Worm (Caenorhabditis elegans) whole organism, L2 larva: ENCODE data around the gene ntr-2.
A peak's percentile ranks its signal among the peaks of the same experiment; 100 is the strongest.

ENCODE experiments used
- C34F6.9 ChIP-seq: fragments of 150-350 bp; optimal IDR thresholded peaks from 2 replicates; lab custom pipeline; 2014; ENCODE audit warnings: missing biosample characterization, missing genetic modification characterization
- F13H6.1 ChIP-seq: sonication (generic microtip); optimal IDR thresholded peaks from 2 replicates; lab custom pipeline; 2016; ENCODE audit warnings: missing genetic modification characterization, missing compliant biosample characterization
- R02D3.7 ChIP-seq: fragments of 150-350 bp; optimal IDR thresholded peaks from 2 replicates; lab custom pipeline; 2014; ENCODE audit warnings: missing biosample characterization, missing genetic modification characterization
- Y55F3AM.14 ChIP-seq: fragments of 200-800 bp; sonication (Bioruptor generic); optimal IDR thresholded peaks from 2 replicates; lab custom pipeline; 2018; ENCODE audit warnings: mild to moderate bottlenecking, missing genetic modification characterization, missing compliant biosample characterization
- alr-1 ChIP-seq: fragments of 150-350 bp; optimal IDR thresholded peaks from 2 replicates; lab custom pipeline; 2014; ENCODE audit warnings: missing biosample characterization, missing genetic modification characterization
- aly-2 ChIP-seq: fragments of 150-350 bp; optimal IDR thresholded peaks from 2 replicates; lab custom pipeline; 2014; ENCODE audit warnings: missing biosample characterization, missing genetic modification characterization
- ama-1 ChIP-seq: fragments of 150-350 bp; optimal IDR thresholded peaks from 2 replicates; lab custom pipeline; 2018; ENCODE audit warnings: inconsistent platforms
- blmp-1 ChIP-seq: sonication (generic microtip); optimal IDR thresholded peaks from 2 replicates; lab custom pipeline; 2017; ENCODE audit warnings: missing genetic modification characterization, mild to moderate bottlenecking, missing compliant biosample characterization, antibody characterized with exemption, moderate library complexity; ENCODE audit not compliant: insufficient read depth
- ceh-16 ChIP-seq: fragments of 150-350 bp; optimal IDR thresholded peaks from 2 replicates; lab custom pipeline; 2014; ENCODE audit warnings: missing biosample characterization, missing genetic modification characterization
- ceh-82 ChIP-seq: fragments of 150-350 bp; optimal IDR thresholded peaks from 2 replicates; lab custom pipeline; 2014; ENCODE audit warnings: missing biosample characterization, missing genetic modification characterization
- crh-2 ChIP-seq: sonication (generic microtip); optimal IDR thresholded peaks from 2 replicates; lab custom pipeline; 2017; ENCODE audit warnings: missing biosample characterization, missing genetic modification characterization
- egl-27 ChIP-seq: sonication (generic microtip); optimal IDR thresholded peaks from 3 replicates; lab custom pipeline; 2017; ENCODE audit warnings: missing biosample characterization, missing genetic modification reagents, missing genetic modification characterization
- elt-1 ChIP-seq: fragments of 150-350 bp; optimal IDR thresholded peaks from 2 replicates; lab custom pipeline; 2014; ENCODE audit warnings: missing biosample characterization, missing genetic modification characterization
- elt-3 ChIP-seq: sonication (generic microtip); optimal IDR thresholded peaks from 2 replicates; lab custom pipeline; 2017; ENCODE audit warnings: missing biosample characterization, missing genetic modification characterization
- fos-1 ChIP-seq: fragments of 150-350 bp; optimal IDR thresholded peaks from 2 replicates; lab custom pipeline; 2014; ENCODE audit warnings: missing biosample characterization, missing genetic modification characterization
- gmeb-1 ChIP-seq: fragments of 150-350 bp; optimal IDR thresholded peaks from 2 replicates; lab custom pipeline; 2014; ENCODE audit warnings: missing biosample characterization, missing genetic modification characterization
- lin-11 ChIP-seq: fragments of 150-350 bp; sonication (generic microtip); optimal IDR thresholded peaks from 2 replicates; lab custom pipeline; 2014; ENCODE audit warnings: missing biosample characterization, missing genetic modification characterization, inconsistent platforms, mixed read lengths
- lin-13 ChIP-seq: fragments of 150-350 bp; optimal IDR thresholded peaks from 2 replicates; lab custom pipeline; 2014; ENCODE audit warnings: missing biosample characterization, missing genetic modification reagents, missing genetic modification characterization
- lin-39 ChIP-seq: fragments of 150-350 bp; optimal IDR thresholded peaks from 2 replicates; lab custom pipeline; 2014; ENCODE audit warnings: missing biosample characterization, missing genetic modification reagents, missing genetic modification characterization
- lsy-2 ChIP-seq, 2 experiments: fragments of 150-350 bp in 1 of 2; sonication (generic microtip) in 1 of 2; optimal IDR thresholded peaks; 2 replicates each; lab custom pipeline; 2014 to 2017; ENCODE audit warnings: missing biosample characterization in 2 of 2, missing genetic modification characterization in 2 of 2
- mab-5 ChIP-seq: fragments of 150-350 bp; optimal IDR thresholded peaks from 2 replicates; lab custom pipeline; 2014; ENCODE audit warnings: missing biosample characterization, missing genetic modification characterization
- mbf-1 ChIP-seq: sonication (generic microtip); optimal IDR thresholded peaks from 2 replicates; lab custom pipeline; 2017; ENCODE audit warnings: missing biosample characterization, missing genetic modification characterization
- mdl-1 ChIP-seq, 2 experiments: fragments of 150-350 bp in 1 of 2; sonication (generic microtip) in 1 of 2; optimal IDR thresholded peaks; 2 replicates each; lab custom pipeline; 2017; ENCODE audit warnings: missing biosample characterization in 2 of 2, missing genetic modification characterization in 2 of 2
- nhr-10 ChIP-seq: sonication (generic microtip); optimal IDR thresholded peaks from 2 replicates; lab custom pipeline; 2017; ENCODE audit warnings: missing biosample characterization, missing genetic modification characterization
- nhr-11 ChIP-seq: fragments of 150-350 bp; optimal IDR thresholded peaks from 2 replicates; lab custom pipeline; 2014; ENCODE audit warnings: missing biosample characterization, missing genetic modification characterization
- nhr-12 ChIP-seq: fragments of 150-350 bp; optimal IDR thresholded peaks from 2 replicates; lab custom pipeline; 2014; ENCODE audit warnings: missing biosample characterization, missing genetic modification characterization
- nhr-129 ChIP-seq: fragments of 150-350 bp; optimal IDR thresholded peaks from 2 replicates; lab custom pipeline; 2014; ENCODE audit warnings: missing biosample characterization, missing genetic modification characterization
- nhr-21 ChIP-seq: fragments of 150-350 bp; optimal IDR thresholded peaks from 2 replicates; lab custom pipeline; 2014; ENCODE audit warnings: missing biosample characterization, missing genetic modification characterization
- nhr-23 ChIP-seq: fragments of 150-350 bp; optimal IDR thresholded peaks from 2 replicates; lab custom pipeline; 2014; ENCODE audit warnings: missing biosample characterization, missing genetic modification reagents, missing genetic modification characterization
- nhr-237 ChIP-seq: fragments of 150-350 bp; optimal IDR thresholded peaks from 2 replicates; lab custom pipeline; 2014; ENCODE audit warnings: missing biosample characterization, missing genetic modification characterization
- nhr-25 ChIP-seq: fragments of 150-350 bp; sonication (generic microtip); optimal IDR thresholded peaks from 3 replicates; lab custom pipeline; 2014; ENCODE audit warnings: missing biosample characterization, missing genetic modification characterization
- nhr-6 ChIP-seq: fragments of 150-350 bp; optimal IDR thresholded peaks from 2 replicates; lab custom pipeline; 2014; ENCODE audit warnings: missing biosample characterization, missing genetic modification characterization
- nhr-77 ChIP-seq: fragments of 150-350 bp; optimal IDR thresholded peaks from 2 replicates; lab custom pipeline; 2014; ENCODE audit warnings: missing biosample characterization, missing genetic modification characterization
- peb-1 ChIP-seq: fragments of 150-350 bp; optimal IDR thresholded peaks from 2 replicates; lab custom pipeline; 2014; ENCODE audit warnings: missing biosample characterization, missing genetic modification characterization
- sem-4 ChIP-seq: fragments of 150-350 bp; optimal IDR thresholded peaks from 2 replicates; lab custom pipeline; 2014; ENCODE audit warnings: missing biosample characterization, missing genetic modification reagents, missing genetic modification characterization
- skn-1 ChIP-seq: sonication (generic microtip); optimal IDR thresholded peaks from 2 replicates; lab custom pipeline; 2017; ENCODE audit warnings: missing biosample characterization, missing genetic modification characterization
- sma-3 ChIP-seq: sonication (generic microtip); optimal IDR thresholded peaks from 2 replicates; lab custom pipeline; 2016; ENCODE audit warnings: missing genetic modification reagents, missing genetic modification characterization, missing compliant biosample characterization
- sma-9 ChIP-seq, 2 experiments: fragments of 150-350 bp in 1 of 2; sonication (generic microtip) in 1 of 2; optimal IDR thresholded peaks; 2 replicates each; lab custom pipeline; 2014 to 2016; ENCODE audit warnings: missing genetic modification characterization in 2 of 2, mild to moderate bottlenecking in 1 of 2, missing biosample characterization in 1 of 2, missing compliant biosample characterization in 1 of 2, missing genetic modification reagents in 1 of 2, moderate library complexity in 1 of 2
- unc-39 ChIP-seq: fragments of 150-350 bp; optimal IDR thresholded peaks from 2 replicates; lab custom pipeline; 2014; ENCODE audit warnings: missing biosample characterization, missing genetic modification characterization
- unc-55 ChIP-seq: fragments of 150-350 bp; sonication (generic microtip); optimal IDR thresholded peaks from 3 replicates; lab custom pipeline; 2014; ENCODE audit warnings: missing biosample characterization, missing genetic modification reagents, missing genetic modification characterization
- unc-62 ChIP-seq: fragments of 150-350 bp; optimal IDR thresholded peaks from 2 replicates; lab custom pipeline; 2014; ENCODE audit warnings: missing biosample characterization, missing genetic modification reagents, missing genetic modification characterization
- zag-1 ChIP-seq: fragments of 150-350 bp; optimal IDR thresholded peaks from 2 replicates; lab custom pipeline; 2014; ENCODE audit warnings: missing biosample characterization, missing genetic modification characterization
- ztf-1 ChIP-seq: fragments of 200-800 bp; sonication (Bioruptor generic); conservative IDR thresholded peaks from 2 replicates; pipeline ENCODE4 v1.3.6; 2022; ENCODE audit warnings: missing genetic modification characterization, missing compliant biosample characterization
- ztf-11 ChIP-seq: sonication (generic microtip); optimal IDR thresholded peaks from 2 replicates; lab custom pipeline; 2017; ENCODE audit warnings: missing biosample characterization, missing genetic modification characterization
- ztf-4 ChIP-seq: fragments of 150-350 bp; optimal IDR thresholded peaks from 2 replicates; lab custom pipeline; 2014; ENCODE audit warnings: missing biosample characterization, missing genetic modification characterization

Gene ntr-2

DNA sequence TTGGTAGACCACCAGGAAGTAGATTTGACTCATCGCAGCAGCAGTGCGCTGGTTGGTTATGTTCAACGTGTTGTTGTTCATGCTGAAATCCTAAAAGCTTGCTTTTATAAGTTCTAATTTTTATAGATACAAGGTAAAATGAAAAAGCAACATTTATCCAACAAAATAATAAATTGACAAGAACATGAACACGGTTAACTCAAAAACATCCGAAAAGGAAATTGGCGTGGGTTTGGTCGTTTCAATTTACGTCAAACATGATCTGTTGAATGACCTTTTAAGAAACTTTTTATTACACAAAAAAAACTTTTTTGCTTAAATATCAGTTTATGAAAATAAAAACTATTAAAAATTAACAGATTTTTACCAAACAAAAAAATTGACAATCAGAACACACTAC lies at the start of gene ntr-2:
ntr-2 (minus strand) TSS at position 101 of the 400 bp plus-strand sequence.
- TF ChIP-seq F13H6.1 (tag; lab: Kevin White, UChicago) (no peak), nhr-23 (tag; lab: Kevin White, UChicago) (no peak), blmp-1 (tag; lab: Kevin White, UChicago) (no peak)

DNA sequence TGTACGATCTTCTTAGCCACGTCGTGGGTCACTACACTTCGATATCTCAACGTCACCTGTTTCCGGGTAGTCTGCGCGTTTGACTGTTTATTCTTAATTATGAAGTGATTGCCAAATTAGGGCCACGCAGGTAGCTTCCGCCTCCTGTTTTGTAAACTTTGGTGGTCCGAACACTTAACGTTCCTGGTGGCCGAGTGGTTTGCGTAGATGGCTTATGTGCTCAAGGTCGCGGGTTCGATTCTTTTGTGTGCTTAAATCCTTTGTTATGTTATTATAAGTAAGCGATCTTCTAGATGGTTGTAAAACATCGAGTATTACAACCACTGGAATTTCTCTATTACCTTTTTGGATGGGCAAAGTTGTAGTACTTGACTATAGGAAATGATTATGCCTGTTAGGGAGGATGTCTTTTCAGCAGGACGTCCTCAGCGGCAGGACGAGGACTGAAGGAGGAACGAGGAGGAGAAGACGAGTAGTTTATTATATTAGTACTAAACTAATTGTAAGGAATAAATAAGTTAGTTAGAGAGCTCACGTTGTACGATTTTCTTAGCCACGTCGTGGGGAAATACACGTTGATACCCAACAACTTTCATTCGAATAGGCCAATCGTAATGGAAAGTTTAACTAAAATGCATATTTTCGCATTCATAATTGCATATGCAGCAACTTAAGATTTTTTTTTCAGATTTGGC lies 48.2 kb upstream of the ntr-2 start:
- no peak for TF ChIP-seq nhr-129 (tag; lab: Kevin White, UChicago)
- TF ChIP-seq sem-4 (tag; lab: Kevin White, UChicago): no peak
- TF ChIP-seq nhr-77 (tag; lab: Kevin White, UChicago): no peak
- TF ChIP-seq egl-27 (tag; lab: Kevin White, UChicago): no peak
- TF ChIP-seq nhr-6 (tag; lab: Kevin White, UChicago): no peak
- no peak for TF ChIP-seq mdl-1 (tag; optimal IDR thresholded peaks at IDR 0.05; lab: Kevin White, UChicago)
- no peak for TF ChIP-seq sma-3 (GFP tag; lab: Kevin White, UChicago)
- no peak for TF ChIP-seq gmeb-1 (tag; lab: Kevin White, UChicago)
- no peak for TF ChIP-seq lsy-2 (tag; optimal IDR thresholded peaks at IDR 0.05; lab: Kevin White, UChicago)
- TF ChIP-seq blmp-1 (tag; lab: Kevin White, UChicago): no peak
- no peak for TF ChIP-seq nhr-10 (tag; lab: Kevin White, UChicago)
- no peak for TF ChIP-seq ama-1 (lab: Kevin White, UChicago)

DNA sequence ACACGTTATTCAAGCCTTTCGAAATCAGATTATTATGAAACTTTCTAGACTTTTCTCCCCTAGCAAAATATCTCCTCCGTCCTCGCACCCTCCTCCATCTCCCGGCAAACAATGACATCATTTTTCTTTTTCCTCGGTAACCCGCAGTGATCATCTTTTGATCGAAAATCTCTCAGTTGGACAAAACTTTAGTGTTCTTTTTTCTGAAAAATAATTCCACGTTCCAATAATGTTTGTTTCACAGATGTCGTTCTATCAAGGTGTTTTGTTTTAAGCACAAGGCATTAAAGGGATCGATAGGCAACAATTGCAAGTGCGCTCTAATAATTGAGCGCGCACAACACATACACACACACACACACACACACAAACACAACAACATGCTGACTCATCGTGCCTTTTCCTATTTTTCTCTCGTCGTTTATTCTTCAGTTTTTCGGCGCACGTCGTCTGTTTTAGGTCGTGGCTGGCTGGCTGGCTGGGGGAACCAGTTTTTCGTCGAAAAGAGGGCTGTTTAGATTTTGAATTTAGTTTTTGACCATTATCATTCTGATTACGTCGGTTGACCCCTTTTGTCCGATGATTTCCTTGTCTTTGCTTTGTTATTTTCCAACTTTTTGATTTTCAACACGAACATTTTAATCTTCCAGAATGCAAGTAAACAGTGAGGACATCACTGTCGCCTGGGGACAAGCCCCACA lies 46.9 kb upstream of the ntr-2 start, which contains the start of gene F20D1.3:
F20D1.3 (plus strand) TSS at position 651 of the 701 bp plus-strand sequence.
- TF ChIP-seq ztf-11 (tag; lab: Kevin White, UChicago) (no peak), blmp-1 (tag; lab: Kevin White, UChicago) (no peak), lin-39 (tag; lab: Kevin White, UChicago) (no peak), unc-39 (no peak), lin-11 (peak; percentile 8), alr-1 (tag; lab: Kevin White, UChicago) (no peak), nhr-10 (tag; lab: Kevin White, UChicago) (no peak), crh-2 (tag; lab: Kevin White, UChicago) (peak; percentile 77), skn-1 (tag; lab: Kevin White, UChicago) (no peak), mdl-1 (tag; optimal IDR thresholded peaks at IDR 0.05; lab: Kevin White, UChicago) (peak in 1 of 2 experiments; percentile 46), C34F6.9 (peak; percentile 73), nhr-12 (tag; lab: Kevin White, UChicago) (no peak), peb-1 (tag; lab: Kevin White, UChicago) (no peak), unc-62 (GFP tag; lab: Kevin White, UChicago) (no peak), nhr-237 (tag; lab: Kevin White, UChicago) (no peak), zag-1 (tag; lab: Kevin White, UChicago) (peak; percentile 7), lsy-2 (tag; optimal IDR thresholded peaks at IDR 0.05; lab: Kevin White, UChicago) (peak in 1 of 2 experiments; percentile 55), sma-9 (GFP tag; optimal IDR thresholded peaks at IDR 0.05; lab: Kevin White, UChicago) (peak; percentile 60), sma-9 (tag; optimal IDR thresholded peaks at IDR 0.05; lab: Kevin White, UChicago) (no peak), Y55F3AM.14 (peak; percentile 41), ztf-1 (GFP tag; lab: Robert Waterston, UW) (no peak), nhr-11 (tag; lab: Kevin White, UChicago) (no peak), ama-1 (lab: Kevin White, UChicago) (no peak), unc-55 (GFP tag; lab: Kevin White, UChicago) (peak; percentile 81), elt-1 (no peak), aly-2 (tag; lab: Kevin White, UChicago) (no peak), nhr-23 (tag; lab: Kevin White, UChicago) (no peak), ceh-16 (no peak), fos-1 (tag; lab: Kevin White, UChicago) (peak; percentile 99), R02D3.7 (tag; lab: Kevin White, UChicago) (no peak), ztf-4 (tag; lab: Kevin White, UChicago) (no peak), mab-5 (tag; lab: Kevin White, UChicago) (no peak), F13H6.1 (tag; lab: Kevin White, UChicago) (peak; percentile 34), nhr-21 (tag; lab: Kevin White, UChicago) (peak; percentile 28), ceh-82 (tag; lab: Kevin White, UChicago) (no peak), nhr-25 (tag; lab: Kevin White, UChicago) (peak; percentile 68), lin-13 (GFP tag; lab: Kevin White, UChicago) (peak; percentile 37), gmeb-1 (tag; lab: Kevin White, UChicago) (no peak), nhr-6 (tag; lab: Kevin White, UChicago) (peak; percentile 50), nhr-129 (tag; lab: Kevin White, UChicago) (peak; percentile 90), sma-3 (GFP tag; lab: Kevin White, UChicago) (peak; percentile 63), elt-3 (tag; lab: Kevin White, UChicago) (no peak), mbf-1 (tag; lab: Kevin White, UChicago) (no peak)
